Worm (Caenorhabditis elegans) whole organism, L3 larva: Measurements from ENCODE around the gene C10C6.7.

Source experiments
- R02D3.7 ChIP-seq: fragments of 150-350 bp; optimal IDR thresholded peaks from 2 replicates; lab custom pipeline; 2014; ENCODE audit warnings: missing biosample characterization, missing genetic modification characterization
- ZK546.5 ChIP-seq: sonication (generic microtip); optimal IDR thresholded peaks from 2 replicates; lab custom pipeline; 2017; ENCODE audit warnings: missing biosample characterization, missing genetic modification characterization
- aly-2 ChIP-seq: fragments of 150-350 bp; optimal IDR thresholded peaks from 2 replicates; lab custom pipeline; 2014; ENCODE audit warnings: missing biosample characterization, missing genetic modification characterization
- ama-1 ChIP-seq: fragments of 150-350 bp; optimal IDR thresholded peaks from 2 replicates; lab custom pipeline; 2018
- ceh-16 ChIP-seq: sonication (generic microtip); optimal IDR thresholded peaks from 2 replicates; lab custom pipeline; 2017; ENCODE audit warnings: missing biosample characterization, missing genetic modification characterization
- ceh-28 ChIP-seq: fragments of 150-350 bp; optimal IDR thresholded peaks from 2 replicates; lab custom pipeline; 2014; ENCODE audit warnings: missing biosample characterization, missing genetic modification reagents, missing genetic modification characterization
- ceh-82 ChIP-seq: fragments of 150-350 bp; optimal IDR thresholded peaks from 2 replicates; lab custom pipeline; 2014; ENCODE audit warnings: missing biosample characterization, missing genetic modification characterization
- ceh-9 ChIP-seq: sonication (generic microtip); optimal IDR thresholded peaks from 2 replicates; lab custom pipeline; 2018; ENCODE audit warnings: missing biosample characterization, missing genetic modification characterization
- daf-12 ChIP-seq: fragments of 150-350 bp; optimal IDR thresholded peaks from 2 replicates; lab custom pipeline; 2014; ENCODE audit warnings: missing biosample characterization, missing genetic modification reagents, missing genetic modification characterization
- egl-27 ChIP-seq: sonication (generic microtip); optimal IDR thresholded peaks from 4 replicates; lab custom pipeline; 2017; ENCODE audit warnings: missing biosample characterization, missing genetic modification reagents, missing genetic modification characterization
- egl-5 ChIP-seq: fragments of 150-350 bp; optimal IDR thresholded peaks from 2 replicates; lab custom pipeline; 2017; ENCODE audit warnings: missing biosample characterization, missing genetic modification reagents, missing genetic modification characterization, inconsistent platforms
- elt-1 ChIP-seq: fragments of 150-350 bp; optimal IDR thresholded peaks from 2 replicates; lab custom pipeline; 2014; ENCODE audit warnings: missing biosample characterization, missing genetic modification characterization
- elt-2 ChIP-seq: sonication (generic microtip); optimal IDR thresholded peaks from 2 replicates; lab custom pipeline; 2016; ENCODE audit warnings: missing genetic modification reagents, mild to moderate bottlenecking, missing genetic modification characterization, missing compliant biosample characterization
- elt-3 ChIP-seq, 3 experiments: fragments of 150-350 bp in 1 of 3; sonication (generic microtip) in 2 of 3; optimal IDR thresholded peaks; 2 replicates in 2 of 3; 4 replicates in 1 of 3; lab custom pipeline; 2014 to 2017; ENCODE audit warnings: missing biosample characterization in 3 of 3, missing genetic modification characterization in 3 of 3
- eor-1 ChIP-seq, 2 experiments: fragments of 150-350 bp; optimal IDR thresholded peaks; 2 replicates each; lab custom pipeline; 2014 to 2018; ENCODE audit warnings: missing biosample characterization in 2 of 2, missing genetic modification characterization in 2 of 2
- fkh-10 ChIP-seq: sonication (generic microtip); optimal IDR thresholded peaks from 2 replicates; lab custom pipeline; 2017; ENCODE audit warnings: missing biosample characterization, missing genetic modification reagents, missing genetic modification characterization
- fkh-2 ChIP-seq: fragments of 150-350 bp; optimal IDR thresholded peaks from 2 replicates; lab custom pipeline; 2014; ENCODE audit warnings: missing biosample characterization, missing genetic modification reagents, missing genetic modification characterization
- fos-1 ChIP-seq: fragments of 150-350 bp; optimal IDR thresholded peaks from 2 replicates; lab custom pipeline; 2014; ENCODE audit warnings: missing biosample characterization, missing genetic modification characterization
- hmg-11 ChIP-seq: sonication (generic microtip); optimal IDR thresholded peaks from 2 replicates; lab custom pipeline; 2016; ENCODE audit warnings: missing genetic modification characterization, missing compliant biosample characterization
- jun-1 ChIP-seq: fragments of 150-350 bp; optimal IDR thresholded peaks from 2 replicates; lab custom pipeline; 2014; ENCODE audit warnings: missing biosample characterization, missing genetic modification reagents, missing genetic modification characterization
- lin-15B ChIP-seq: fragments of 150-350 bp; optimal IDR thresholded peaks from 2 replicates; lab custom pipeline; 2014; ENCODE audit warnings: missing biosample characterization, missing genetic modification characterization
- lin-39 ChIP-seq: fragments of 150-350 bp; optimal IDR thresholded peaks from 2 replicates; lab custom pipeline; 2018; ENCODE audit warnings: missing biosample characterization, missing genetic modification reagents, missing genetic modification characterization
- lsy-12 ChIP-seq: sonication (generic microtip); optimal IDR thresholded peaks from 2 replicates; lab custom pipeline; 2016; ENCODE audit warnings: mild to moderate bottlenecking, missing genetic modification characterization, missing compliant biosample characterization
- mdl-1 ChIP-seq: fragments of 150-350 bp; optimal IDR thresholded peaks from 2 replicates; lab custom pipeline; 2014; ENCODE audit warnings: missing biosample characterization, missing genetic modification characterization
- mml-1 ChIP-seq: fragments of 150-350 bp; sonication (generic microtip); optimal IDR thresholded peaks from 3 replicates; lab custom pipeline; 2014; ENCODE audit warnings: missing biosample characterization, missing genetic modification characterization
- nfya-1 ChIP-seq: sonication (generic microtip); optimal IDR thresholded peaks from 2 replicates; lab custom pipeline; 2017; ENCODE audit warnings: missing genetic modification characterization, mild to moderate bottlenecking, missing compliant biosample characterization, antibody characterized with exemption, moderate library complexity; ENCODE audit not compliant: insufficient read depth
- nhr-11 ChIP-seq: fragments of 150-350 bp; optimal IDR thresholded peaks from 2 replicates; lab custom pipeline; 2014; ENCODE audit warnings: missing biosample characterization, missing genetic modification characterization
- nhr-12 ChIP-seq: fragments of 150-350 bp; optimal IDR thresholded peaks from 2 replicates; lab custom pipeline; 2014; ENCODE audit warnings: missing biosample characterization, missing genetic modification characterization
- nhr-23 ChIP-seq: fragments of 150-350 bp; optimal IDR thresholded peaks from 2 replicates; lab custom pipeline; 2014; ENCODE audit warnings: missing biosample characterization, missing genetic modification reagents, missing genetic modification characterization
- nhr-237 ChIP-seq: fragments of 150-350 bp; optimal IDR thresholded peaks from 2 replicates; lab custom pipeline; 2014; ENCODE audit warnings: missing biosample characterization, missing genetic modification characterization
- nhr-25 ChIP-seq: sonication (generic microtip); optimal IDR thresholded peaks from 2 replicates; lab custom pipeline; 2017; ENCODE audit warnings: missing biosample characterization, missing genetic modification characterization
- nhr-28 ChIP-seq: fragments of 150-350 bp; optimal IDR thresholded peaks from 2 replicates; lab custom pipeline; 2014; ENCODE audit warnings: missing biosample characterization, missing genetic modification characterization
- nhr-43 ChIP-seq: sonication (generic microtip); optimal IDR thresholded peaks from 2 replicates; lab custom pipeline; 2016; ENCODE audit warnings: mild to moderate bottlenecking, missing genetic modification characterization, missing compliant biosample characterization; ENCODE audit not compliant: poor library complexity, severe bottlenecking
- nhr-67 ChIP-seq: fragments of 150-350 bp; optimal IDR thresholded peaks from 2 replicates; lab custom pipeline; 2014; ENCODE audit warnings: missing biosample characterization, missing genetic modification characterization
- nhr-76 ChIP-seq: fragments of 150-350 bp; sonication (generic microtip); optimal IDR thresholded peaks from 5 replicates; lab custom pipeline; 2014; ENCODE audit warnings: missing biosample characterization, missing genetic modification characterization
- nhr-77 ChIP-seq: fragments of 150-350 bp; optimal IDR thresholded peaks from 2 replicates; lab custom pipeline; 2014; ENCODE audit warnings: missing biosample characterization, missing genetic modification characterization
- pha-4 ChIP-seq: fragments of 150-350 bp; optimal IDR thresholded peaks from 2 replicates; lab custom pipeline; 2014; ENCODE audit warnings: missing biosample characterization, missing genetic modification reagents, missing genetic modification characterization
- pqm-1 ChIP-seq: fragments of 150-350 bp; optimal IDR thresholded peaks from 2 replicates; lab custom pipeline; 2017; ENCODE audit warnings: missing biosample characterization, missing genetic modification characterization, inconsistent platforms
- sea-2 ChIP-seq: fragments of 150-350 bp; sonication (generic microtip); optimal IDR thresholded peaks from 4 replicates; lab custom pipeline; 2014; ENCODE audit warnings: missing biosample characterization, missing genetic modification reagents, missing genetic modification characterization
- skn-1 ChIP-seq: fragments of 150-350 bp; optimal IDR thresholded peaks from 2 replicates; lab custom pipeline; 2014; ENCODE audit warnings: missing biosample characterization, missing genetic modification characterization
- snpc-4 ChIP-seq: fragments of 150-350 bp; optimal IDR thresholded peaks from 2 replicates; lab custom pipeline; 2014; ENCODE audit warnings: missing biosample characterization, missing genetic modification characterization
- tbx-2 ChIP-seq: sonication (generic microtip); optimal IDR thresholded peaks from 2 replicates; lab custom pipeline; 2016; ENCODE audit warnings: mild to moderate bottlenecking, missing genetic modification characterization, missing compliant biosample characterization
- unc-39 ChIP-seq: sonication (generic microtip); optimal IDR thresholded peaks from 4 replicates; lab custom pipeline; 2017; ENCODE audit warnings: missing biosample characterization, missing genetic modification characterization
- unc-62 ChIP-seq: fragments of 150-350 bp; sonication (generic microtip); optimal IDR thresholded peaks from 4 replicates; lab custom pipeline; 2014; ENCODE audit warnings: missing biosample characterization, missing genetic modification reagents, missing genetic modification characterization
- zag-1 ChIP-seq: fragments of 150-350 bp; optimal IDR thresholded peaks from 2 replicates; lab custom pipeline; 2014; ENCODE audit warnings: missing biosample characterization, missing genetic modification characterization
- ztf-11 ChIP-seq: fragments of 150-350 bp; optimal IDR thresholded peaks from 2 replicates; lab custom pipeline; 2014; ENCODE audit warnings: missing biosample characterization, missing genetic modification characterization
- ztf-4 ChIP-seq: fragments of 150-350 bp; optimal IDR thresholded peaks from 2 replicates; lab custom pipeline; 2014; ENCODE audit warnings: missing biosample characterization, missing genetic modification characterization

The C10C6.7 gene

DNA sequence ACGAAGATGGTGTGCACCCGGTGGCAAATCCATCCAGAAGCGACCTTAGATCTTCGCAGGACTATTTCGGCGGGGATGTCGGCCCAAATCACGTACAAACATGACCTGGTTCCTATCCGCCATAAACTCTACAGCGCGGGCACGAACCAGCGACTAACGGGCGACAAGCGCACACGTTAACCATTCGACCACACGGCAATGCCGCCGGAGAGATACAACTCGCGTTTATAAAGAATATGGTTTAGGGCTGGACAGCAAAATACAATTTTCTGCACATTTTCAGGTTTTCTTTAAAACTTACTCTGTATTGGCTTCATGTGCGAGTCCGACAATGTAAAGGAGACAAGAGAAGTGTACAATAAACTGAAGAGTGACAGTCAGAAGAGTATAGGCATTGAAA is 6.8 kb upstream of the C10C6.7 start:
- TF ChIP-seq ztf-4 (tag; lab: Kevin White, UChicago) (no peak), nhr-11 (tag; lab: Kevin White, UChicago) (no peak), ZK546.5 (tag; lab: Kevin White, UChicago) (no peak), pqm-1 (tag; lab: Kevin White, UChicago) (no peak), R02D3.7 (tag; lab: Kevin White, UChicago) (peak; percentile 2), nhr-25 (tag; lab: Kevin White, UChicago) (no peak), egl-27 (tag; lab: Kevin White, UChicago) (no peak), nhr-12 (no peak), elt-2 (tag; lab: Kevin White, UChicago) (peak; percentile 69), ama-1 (peak; percentile 87), fkh-10 (GFP tag; lab: Kevin White, UChicago) (no peak), lin-39 (peak; percentile 84), lsy-12 (tag; lab: Kevin White, UChicago) (peak; percentile 80), ceh-82 (tag; lab: Kevin White, UChicago) (peak; percentile 44), nhr-67 (no peak), elt-1 (tag; lab: Kevin White, UChicago) (peak; percentile 3), jun-1 (tag; lab: Kevin White, UChicago) (no peak), zag-1 (tag; lab: Kevin White, UChicago) (no peak), aly-2 (tag; lab: Kevin White, UChicago) (peak; percentile 60), nfya-1 (tag; lab: Kevin White, UChicago) (peak; percentile 53), nhr-23 (tag; lab: Kevin White, UChicago) (peak; percentile 76), unc-62 (GFP tag; lab: Kevin White, UChicago) (no peak), ztf-11 (tag; lab: Kevin White, UChicago) (no peak), daf-12 (tag; lab: Kevin White, UChicago) (no peak), unc-39 (tag; lab: Kevin White, UChicago) (no peak), eor-1 (tag; optimal IDR thresholded peaks at IDR 0.05; lab: Kevin White, UChicago) (no peak), nhr-76 (tag; lab: Kevin White, UChicago) (peak; percentile 26), ceh-28 (tag; lab: Kevin White, UChicago) (peak; percentile 8), nhr-28 (no peak), ceh-16 (tag; lab: Kevin White, UChicago) (no peak), egl-5 (tag; lab: Kevin White, UChicago) (peak; percentile 10), nhr-43 (tag; lab: Kevin White, UChicago) (peak; percentile 77), elt-3 (tag; optimal IDR thresholded peaks at IDR 0.05; lab: Kevin White, UChicago) (no peak), skn-1 (tag; lab: Kevin White, UChicago) (peak; percentile 34), nhr-77 (tag; lab: Kevin White, UChicago) (no peak), mml-1 (no peak), ceh-9 (no peak), snpc-4 (tag; lab: Kevin White, UChicago) (peak; percentile 45), lin-15B (peak; percentile 10), nhr-237 (tag; lab: Kevin White, UChicago) (no peak), pha-4 (peak; percentile 80), fos-1 (peak; percentile 35), sea-2 (GFP tag; lab: Kevin White, UChicago) (no peak), tbx-2 (tag; lab: Kevin White, UChicago) (peak; percentile 71), hmg-11 (tag; lab: Kevin White, UChicago) (peak; percentile 82), fkh-2 (tag; lab: Kevin White, UChicago) (no peak), mdl-1 (no peak)
